Worm (Caenorhabditis elegans): ENCODE measurements around the gene F13H10.9.

Gene F13H10.9

ce11 chrIV:11015881-11016280 lies 14.2 kb downstream of the F13H10.9 start, which contains the start of gene F13H10.3:
Gene F13H10.3 (minus strand): TSS chrIV:11015953.
- TF ChIP-seq elt-2 (tag; optimal IDR thresholded peaks at IDR 0.05), result peak; percentile 25
- TF ChIP-seq K09A11.1 (tag; optimal IDR thresholded peaks at IDR 0.05; ENCODE audit: insufficient read depth), result no peak

ce11 chrIV:11019962-11020550 lies 18.3 kb downstream of the F13H10.9 start, which contains the start of gene F13H10.8:
Gene F13H10.8 (plus strand): TSS chrIV:11020517.
- TF ChIP-seq elt-2 (tag; optimal IDR thresholded peaks at IDR 0.05), result peak; percentile 73
- TF ChIP-seq tbx-2 (tag; optimal IDR thresholded peaks at IDR 0.05), result peak; percentile 37
- peak; percentile 25 for TF ChIP-seq tbx-7 (tag; optimal IDR thresholded peaks at IDR 0.05)
- peak; percentile 82 for TF ChIP-seq unc-42 (tag; optimal IDR thresholded peaks at IDR 0.05)
- TF ChIP-seq ceh-48 (tag; optimal IDR thresholded peaks at IDR 0.05), result no peak
- no peak for TF ChIP-seq unc-3 (GFP tag; conservative IDR thresholded peaks at IDR 0.05)
- no peak for TF ChIP-seq unc-3 (tag; optimal IDR thresholded peaks at IDR 0.05)
- TF ChIP-seq ceh-14 (tag; optimal IDR thresholded peaks at IDR 0.05), result peak; percentile 14
- no peak for TF ChIP-seq hlh-8 (tag; optimal IDR thresholded peaks at IDR 0.05)

- TF ChIP-seq ceh-34 (tag; optimal IDR thresholded peaks at IDR 0.05) (no peak), fkh-10 (GFP tag; optimal IDR thresholded peaks at IDR 0.05) (no peak), ceh-19 (GFP tag; optimal IDR thresholded peaks at IDR 0.05) (no peak), unc-42 (tag; optimal IDR thresholded peaks at IDR 0.05) (no peak), T23F11.4 (GFP tag; optimal IDR thresholded peaks at IDR 0.05) (no peak), sox-4 (tag; optimal IDR thresholded peaks at IDR 0.05) (no peak), gmeb-2 (tag; optimal IDR thresholded peaks at IDR 0.05) (no peak), tbx-2 (tag; optimal IDR thresholded peaks at IDR 0.05) (no peak), dmd-4 (tag; optimal IDR thresholded peaks at IDR 0.05; ENCODE audit: borderline replicate concordance) (no peak)
Measured at ce11 chrIV:11021512-11022268, 20.0 kb downstream of the F13H10.9 start, which contains the start of gene mogs-1. Gene mogs-1 (minus strand): TSS chrIV:11021928.

- TF ChIP-seq tbx-2 (tag; optimal IDR thresholded peaks at IDR 0.05) (no peak), odd-2 (tag; optimal IDR thresholded peaks at IDR 0.05) (no peak), ets-4 (tag; optimal IDR thresholded peaks at IDR 0.05) (no peak), pat-9 (tag; optimal IDR thresholded peaks at IDR 0.05) (no peak), ahr-1 (tag; optimal IDR thresholded peaks at IDR 0.05) (no peak)
Measured at ce11 chrIV:11022303-11022702, 20.6 kb downstream of the F13H10.9 start, which contains the start of gene alh-3. Gene alh-3 (plus strand): TSS chrIV:11022603.

- peak; percentile 62 for TF ChIP-seq ets-4 (tag; optimal IDR thresholded peaks at IDR 0.05)
- TF ChIP-seq ceh-6 (GFP tag; optimal IDR thresholded peaks at IDR 0.05), result peak; percentile 99
- TF ChIP-seq ceh-24 (tag; optimal IDR thresholded peaks at IDR 0.05), result peak; percentile 92
- TF ChIP-seq tbx-2 (tag; optimal IDR thresholded peaks at IDR 0.05), result peak; percentile 98
- peak; percentile 98 for TF ChIP-seq nhr-232 (tag; optimal IDR thresholded peaks at IDR 0.05)
- peak; percentile 99 for TF ChIP-seq ztf-16 (tag; optimal IDR thresholded peaks at IDR 0.05)
- TF ChIP-seq hlh-13 (GFP tag; optimal IDR thresholded peaks at IDR 0.05), result peak; percentile 98
- peak; percentile 95 for TF ChIP-seq lin-11 (tag; optimal IDR thresholded peaks at IDR 0.05)
- peak; percentile 97 for TF ChIP-seq sox-2 (GFP tag; IDR thresholded peaks at IDR 0.05)
- TF ChIP-seq dmd-4 (tag; optimal IDR thresholded peaks at IDR 0.05; ENCODE audit: borderline replicate concordance), result peak; percentile 97
- TF ChIP-seq pat-9 (tag; optimal IDR thresholded peaks at IDR 0.05), result peak; percentile 99
- TF ChIP-seq eyg-1 (tag; optimal IDR thresholded peaks at IDR 0.05), result peak; percentile 100
- peak; percentile 96 for TF ChIP-seq ceh-9 (tag; optimal IDR thresholded peaks at IDR 0.05)
- TF ChIP-seq hlh-8 (tag; optimal IDR thresholded peaks at IDR 0.05), result peak; percentile 96
- peak; percentile 92 for TF ChIP-seq ceh-30 (tag; optimal IDR thresholded peaks at IDR 0.05)
- TF ChIP-seq mec-3 (tag; optimal IDR thresholded peaks at IDR 0.05; ENCODE audit: borderline replicate concordance), result peak; percentile 92
- peak; percentile 98 for TF ChIP-seq Y22D7AL.16 (tag; optimal IDR thresholded peaks at IDR 0.05)
- peak; percentile 99 for TF ChIP-seq gmeb-2 (tag; optimal IDR thresholded peaks at IDR 0.05)
- TF ChIP-seq zip-5 (tag; optimal IDR thresholded peaks at IDR 0.05), result peak; percentile 88
- peak; percentile 98 for TF ChIP-seq K02D7.2 (tag; optimal IDR thresholded peaks at IDR 0.05)
- TF ChIP-seq T23F11.4 (GFP tag; optimal IDR thresholded peaks at IDR 0.05), result peak; percentile 98
- peak; percentile 96 for TF ChIP-seq C38D4.7 (GFP tag; optimal IDR thresholded peaks at IDR 0.05)
- peak; percentile 72 for TF ChIP-seq unc-42 (tag; optimal IDR thresholded peaks at IDR 0.05)
- TF ChIP-seq pha-2 (tag; optimal IDR thresholded peaks at IDR 0.05), result peak; percentile 97
- TF ChIP-seq ceh-19 (GFP tag; optimal IDR thresholded peaks at IDR 0.05), result peak; percentile 98
- peak; percentile 97 for TF ChIP-seq ceh-45 (GFP tag; IDR thresholded peaks at IDR 0.05)
- TF ChIP-seq elt-4 (tag; optimal IDR thresholded peaks at IDR 0.05), result peak; percentile 72
- TF ChIP-seq hlh-30 (tag; optimal IDR thresholded peaks at IDR 0.05; ENCODE audit: insufficient read depth), result peak; percentile 80
Measured at ce11 chrIV:11025941-11026340, 24.2 kb downstream of the F13H10.9 start.
